Fruit fly (Drosophila melanogaster): ENCODE data around the gene Nop56.

The Nop56 gene

DNA sequence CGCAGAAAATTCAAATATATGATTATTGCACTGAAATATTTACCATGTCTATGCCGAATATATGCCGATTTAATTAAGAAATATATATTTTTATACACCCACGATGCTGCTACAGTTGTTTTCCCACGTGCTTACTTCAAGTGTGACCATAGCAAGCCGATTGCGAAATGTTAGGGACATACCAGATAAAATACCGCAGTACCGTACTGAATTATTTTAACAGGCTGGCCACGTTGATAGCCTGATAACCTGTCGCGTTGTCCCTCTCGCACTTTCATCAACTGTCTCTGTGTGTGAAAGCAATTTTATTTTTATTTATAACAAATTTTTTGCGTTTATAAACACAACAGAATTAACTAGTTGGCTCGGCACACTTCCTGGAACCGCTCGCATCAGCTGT, at the start of gene Nop56, which contains the start of gene mats (continued):
- TF ChIP-seq CG2120 (GFP tag; optimal IDR thresholded peaks at IDR 0.05) = no peak
- TF ChIP-seq tio (GFP tag; optimal IDR thresholded peaks at IDR 0.05) = no peak
- TF ChIP-seq CG9797 (GFP tag; optimal IDR thresholded peaks at IDR 0.05) = peak; percentile 97
- TF ChIP-seq CG10366 (GFP tag; IDR thresholded peaks at IDR 0.05) = no peak
- TF ChIP-seq CG18476 (GFP tag; optimal IDR thresholded peaks at IDR 0.05) = no peak
- peak; percentile 55; the same call in 2 of the 3 replicates for TF ChIP-seq CG6791 (GFP tag; IDR thresholded peaks at IDR 0.05; ENCODE audit: partially characterized antibody)
- TF ChIP-seq dm (GFP tag; optimal IDR thresholded peaks at IDR 0.05) = peak; percentile 98
- TF ChIP-seq Oaz (GFP tag; IDR thresholded peaks at IDR 0.05) = no peak
- peak; percentile 32; the same call in 1 of the 3 replicates for TF ChIP-seq CG34224 (GFP tag; IDR thresholded peaks at IDR 0.05; ENCODE audit: partially characterized antibody)
- no peak for TF ChIP-seq CG7556 (GFP tag; optimal IDR thresholded peaks at IDR 0.05)
- TF ChIP-seq Ssrp (tag; optimal IDR thresholded peaks at IDR 0.05) = no peak
- peak; percentile 74 for TF ChIP-seq CG1603 (tag; optimal IDR thresholded peaks at IDR 0.05)
- TF ChIP-seq CG16779 (GFP tag; IDR thresholded peaks at IDR 0.05) = no peak
- no peak for TF ChIP-seq tx (GFP tag; optimal IDR thresholded peaks at IDR 0.05)
- TF ChIP-seq cwo (GFP tag; optimal IDR thresholded peaks at IDR 0.05) = peak; percentile 63
- TF ChIP-seq CG4424 (GFP tag; optimal IDR thresholded peaks at IDR 0.05) = no peak
- no peak for TF ChIP-seq yki (optimal IDR thresholded peaks at IDR 0.05)
- no peak for TF ChIP-seq croc (GFP tag; conservative IDR thresholded peaks at IDR 0.05)

DNA sequence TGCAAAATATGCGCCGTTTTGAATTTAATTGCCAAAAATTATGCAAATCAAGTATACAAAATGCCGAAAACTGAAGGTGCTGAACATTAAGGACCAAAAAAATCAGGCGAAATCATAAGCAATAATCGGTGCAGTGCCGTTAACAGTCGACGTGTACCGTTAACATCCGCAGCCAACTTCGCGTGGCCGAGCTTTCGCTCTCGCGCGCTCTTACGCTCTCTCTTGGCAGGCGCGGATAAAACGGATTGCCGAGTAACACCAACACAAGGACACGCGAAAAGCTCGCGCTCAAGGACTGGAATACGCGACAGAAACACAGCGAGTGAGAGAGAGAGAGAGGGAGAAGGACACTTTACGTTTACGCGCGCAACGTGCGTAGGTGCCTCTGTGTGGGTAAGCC, 49.2 kb upstream of the Nop56 start:
- TF ChIP-seq Rx (GFP tag; IDR thresholded peaks at IDR 0.05) (no peak), CG12155 (GFP tag; optimal IDR thresholded peaks at IDR 0.05) (no peak), Pdp1 (GFP tag; optimal IDR thresholded peaks at IDR 0.05) (no peak), Adf1 (GFP tag; IDR thresholded peaks at IDR 0.05) (no peak), fd96Cb (tag; optimal IDR thresholded peaks at IDR 0.05) (no peak), CG8290 (GFP tag; optimal IDR thresholded peaks at IDR 0.05) (no peak), CG8290 (tag; optimal IDR thresholded peaks at IDR 0.05) (no peak), CG7786 (GFP tag; optimal IDR thresholded peaks at IDR 0.05) (no peak), caup (GFP tag; optimal IDR thresholded peaks at IDR 0.05; ENCODE audit: severe bottlenecking) (no peak), luna (GFP tag; optimal IDR thresholded peaks at IDR 0.05) (no peak), E2f1 (GFP tag; IDR thresholded peaks at IDR 0.05) (no peak), sens (GFP tag) (no peak), NFAT (GFP tag; IDR thresholded peaks at IDR 0.05) (no peak), otp (GFP tag; IDR thresholded peaks at IDR 0.05) (no peak), CG17612 (GFP tag; IDR thresholded peaks at IDR 0.05) (no peak), Oaz (GFP tag; IDR thresholded peaks at IDR 0.05) (0 out of 2 replicates have a peak, but pooled peaks have one; percentile 9), Ets97D (GFP tag; optimal IDR thresholded peaks at IDR 0.05) (peak; percentile 19), Fer1 (GFP tag; optimal IDR thresholded peaks at IDR 0.05) (no peak), Opbp (GFP tag; IDR thresholded peaks at IDR 0.05; ENCODE audit: partially characterized antibody) (peak; percentile 66), dysf (GFP tag; IDR thresholded peaks at IDR 0.05) (no peak), zen2 (GFP tag; IDR thresholded peaks at IDR 0.05; ENCODE audit: partially characterized antibody) (no peak), Gsc (GFP tag; IDR thresholded peaks at IDR 0.05) (no peak), ci (GFP tag; IDR thresholded peaks at IDR 0.05) (peak; percentile 18; the same call in 1 of the 3 replicates), CG6765 (GFP tag; optimal IDR thresholded peaks at IDR 0.05) (peak; percentile 18), Bgb (GFP tag; IDR thresholded peaks at IDR 0.05; ENCODE audit: partially characterized antibody) (no peak), twi (tag; optimal IDR thresholded peaks at IDR 0.05) (no peak), Med (GFP tag) (peak; percentile 26), Trl (optimal IDR thresholded peaks at IDR 0.05) (peak; percentile 39 to 56), Trl (GFP tag; optimal IDR thresholded peaks at IDR 0.05) (no peak), sr (GFP tag; IDR thresholded peaks at IDR 0.05) (no peak), tll (GFP tag; optimal IDR thresholded peaks at IDR 0.05) (no peak), CG1832 (GFP tag; optimal IDR thresholded peaks at IDR 0.05) (peak; percentile 35), CG12659 (GFP tag; optimal IDR thresholded peaks at IDR 0.05) (peak; percentile 3), cg (GFP tag; optimal IDR thresholded peaks at IDR 0.05) (peak; percentile 48), ewg (GFP tag; optimal IDR thresholded peaks at IDR 0.05) (peak; percentile 89)

Measured in whole organism, embryonic.